Worm (Caenorhabditis elegans) whole organism, L4 larva: ENCODE results near the gene wht-3.

Experiments
- F26F4.8 ChIP-seq: fragments of 200-800 bp; sonication (Bioruptor generic); conservative IDR thresholded peaks from 2 replicates; pipeline ENCODE4 v1.3.6; 2022; ENCODE audit warnings: missing genetic modification characterization, missing compliant biosample characterization
- F49E8.2 ChIP-seq: sonication (generic microtip); optimal IDR thresholded peaks from 2 replicates; lab custom pipeline; 2016; ENCODE audit warnings: missing compliant biosample characterization, mild to moderate bottlenecking, missing genetic modification characterization, borderline replicate concordance
- R02D3.7 ChIP-seq: fragments of 150-350 bp; sonication (generic microtip); optimal IDR thresholded peaks from 3 replicates; lab custom pipeline; 2014; ENCODE audit warnings: missing biosample characterization, missing genetic modification characterization
- Y105C5A.15 ChIP-seq: fragments of 200-800 bp; sonication (Bioruptor generic); IDR thresholded peaks from 2 replicates; pipeline ENCODE4 v1.3.6; 2022; ENCODE audit warnings: missing genetic modification characterization, missing compliant biosample characterization
- Y48G9A.11 ChIP-seq: fragments of 200-800 bp; sonication (Bioruptor generic); IDR thresholded peaks from 2 replicates; pipeline ENCODE4 v1.3.6; 2022; ENCODE audit warnings: missing genetic modification reagents, missing genetic modification characterization, missing compliant biosample characterization
- Y5F2A.4 ChIP-seq: fragments of 200-800 bp; sonication (Bioruptor generic); optimal IDR thresholded peaks from 2 replicates; lab custom pipeline; 2018; ENCODE audit warnings: mild to moderate bottlenecking, missing genetic modification characterization, missing compliant biosample characterization
- Y75B8A.6 ChIP-seq: fragments of 200-800 bp; sonication (Bioruptor generic); IDR thresholded peaks from 2 replicates; pipeline ENCODE4 v1.3.6; 2022; ENCODE audit warnings: missing genetic modification reagents, missing genetic modification characterization, missing compliant biosample characterization
- ZK337.2 ChIP-seq: fragments of 200-800 bp; sonication (Bioruptor generic); IDR thresholded peaks from 2 replicates; pipeline ENCODE4 v1.3.6; 2022; ENCODE audit warnings: missing genetic modification reagents, missing genetic modification characterization, missing compliant biosample characterization
- ceh-44 ChIP-seq: fragments of 200-800 bp; sonication (Bioruptor generic); IDR thresholded peaks from 2 replicates; pipeline ENCODE4 v1.3.6; 2022; ENCODE audit warnings: missing genetic modification reagents, missing genetic modification characterization, missing compliant biosample characterization
- daf-12 ChIP-seq: fragments of 150-350 bp; optimal IDR thresholded peaks from 2 replicates; lab custom pipeline; 2014; ENCODE audit warnings: missing biosample characterization, missing genetic modification reagents, missing genetic modification characterization
- daf-19 ChIP-seq: fragments of 200-800 bp; sonication (Bioruptor generic); conservative IDR thresholded peaks from 2 replicates; pipeline ENCODE4 v1.3.6; 2022; ENCODE audit warnings: missing genetic modification characterization, missing compliant biosample characterization
- dmd-6 ChIP-seq: fragments of 200-800 bp; sonication (Bioruptor generic); IDR thresholded peaks from 2 replicates; pipeline ENCODE4 v1.3.6; 2022; ENCODE audit warnings: missing genetic modification reagents, missing genetic modification characterization, missing compliant biosample characterization
- hlh-11 ChIP-seq: fragments of 200-800 bp; sonication (Bioruptor generic); optimal IDR thresholded peaks from 2 replicates; lab custom pipeline; 2018; ENCODE audit warnings: mild to moderate bottlenecking, missing genetic modification characterization, missing compliant biosample characterization
- hmg-1.1 ChIP-seq: fragments of 200-800 bp; sonication (Bioruptor generic); IDR thresholded peaks from 2 replicates; pipeline ENCODE4 v1.3.6; 2022; ENCODE audit warnings: missing genetic modification reagents, missing genetic modification characterization, missing compliant biosample characterization
- lim-7 ChIP-seq: fragments of 200-800 bp; sonication (Bioruptor generic); IDR thresholded peaks from 2 replicates; pipeline ENCODE4 v1.3.6; 2022; ENCODE audit warnings: missing genetic modification characterization, missing compliant biosample characterization
- lin-13 ChIP-seq: fragments of 150-350 bp; optimal IDR thresholded peaks from 2 replicates; lab custom pipeline; 2014; ENCODE audit warnings: missing biosample characterization, missing genetic modification reagents, missing genetic modification characterization
- lin-29 ChIP-seq: fragments of 200-800 bp; sonication (Bioruptor generic); IDR thresholded peaks from 2 replicates; pipeline ENCODE4 v1.3.6; 2022; ENCODE audit warnings: missing genetic modification reagents, missing genetic modification characterization, missing compliant biosample characterization
- lin-38 ChIP-seq: fragments of 200-800 bp; sonication (Bioruptor generic); IDR thresholded peaks from 2 replicates; pipeline ENCODE4 v1.3.6; 2022; ENCODE audit warnings: missing genetic modification reagents, missing genetic modification characterization, missing compliant biosample characterization
- mdl-1 ChIP-seq, 2 experiments: fragments of 150-350 bp in 1 of 2; sonication (generic microtip) in 1 of 2; optimal IDR thresholded peaks; 2 replicates each; lab custom pipeline; 2014 to 2017; ENCODE audit warnings: missing biosample characterization in 2 of 2, missing genetic modification characterization in 2 of 2
- mep-1 ChIP-seq: fragments of 150-350 bp; sonication (generic microtip); optimal IDR thresholded peaks from 3 replicates; lab custom pipeline; 2014; ENCODE audit warnings: missing biosample characterization, missing genetic modification characterization
- mxl-2 ChIP-seq: fragments of 200-800 bp; sonication (Bioruptor generic); conservative IDR thresholded peaks from 2 replicates; pipeline ENCODE4 v1.3.6; 2022; ENCODE audit warnings: missing genetic modification reagents, missing genetic modification characterization, missing compliant biosample characterization
- mxl-3 ChIP-seq: fragments of 200-800 bp; sonication (Bioruptor generic); optimal IDR thresholded peaks from 2 replicates; lab custom pipeline; 2018; ENCODE audit warnings: mild to moderate bottlenecking, missing genetic modification characterization, missing compliant biosample characterization
- nhr-25 ChIP-seq: sonication (generic microtip); optimal IDR thresholded peaks from 2 replicates; lab custom pipeline; 2017; ENCODE audit warnings: missing genetic modification characterization, mild to moderate bottlenecking, missing compliant biosample characterization, antibody characterized with exemption, moderate library complexity, borderline replicate concordance; ENCODE audit not compliant: insufficient read depth
- nhr-28 ChIP-seq: fragments of 150-350 bp; optimal IDR thresholded peaks from 2 replicates; lab custom pipeline; 2014; ENCODE audit warnings: missing biosample characterization, missing genetic modification characterization
- nhr-41 ChIP-seq: fragments of 200-800 bp; sonication (Bioruptor generic); IDR thresholded peaks from 2 replicates; pipeline ENCODE4 v1.3.6; 2022; ENCODE audit warnings: missing genetic modification reagents, missing genetic modification characterization, missing compliant biosample characterization
- nhr-48 ChIP-seq: sonication (generic microtip); optimal IDR thresholded peaks from 2 replicates; lab custom pipeline; 2016; ENCODE audit warnings: mild to moderate bottlenecking, missing genetic modification characterization, missing compliant biosample characterization
- nhr-6 ChIP-seq: fragments of 150-350 bp; optimal IDR thresholded peaks from 2 replicates; lab custom pipeline; 2014; ENCODE audit warnings: missing biosample characterization, missing genetic modification characterization
- nhr-76 ChIP-seq: fragments of 150-350 bp; optimal IDR thresholded peaks from 2 replicates; lab custom pipeline; 2014; ENCODE audit warnings: missing biosample characterization, missing genetic modification characterization
- pha-4 ChIP-seq, 2 experiments: fragments of 150-350 bp in 1 of 2; fragments of 200-800 bp in 1 of 2; sonication (Bioruptor generic) in 1 of 2; IDR thresholded peaks in 1 of 2; optimal IDR thresholded peaks in 1 of 2; 2 replicates each; pipeline versions ENCODE4 v1.3.6 to Lab custom; 2014 to 2022; ENCODE audit warnings: missing genetic modification characterization in 2 of 2, missing genetic modification reagents in 2 of 2, missing biosample characterization in 1 of 2, missing compliant biosample characterization in 1 of 2
- pqm-1 ChIP-seq: sonication (generic microtip); optimal IDR thresholded peaks from 2 replicates; lab custom pipeline; 2017; ENCODE audit warnings: missing biosample characterization, missing genetic modification characterization
- rbr-2 ChIP-seq: sonication (generic microtip); optimal IDR thresholded peaks from 2 replicates; lab custom pipeline; 2016; ENCODE audit warnings: missing genotype, missing genetic modification characterization, missing compliant biosample characterization
- set-16 ChIP-seq: fragments of 200-800 bp; sonication (Bioruptor generic); IDR thresholded peaks from 2 replicates; pipeline ENCODE4 v1.3.6; 2022; ENCODE audit warnings: missing genetic modification reagents, missing genetic modification characterization, missing compliant biosample characterization
- skn-1 ChIP-seq: fragments of 150-350 bp; optimal IDR thresholded peaks from 2 replicates; lab custom pipeline; 2014; ENCODE audit warnings: missing biosample characterization, missing genetic modification characterization
- snpc-1.2 ChIP-seq: fragments of 200-800 bp; sonication (Bioruptor generic); IDR thresholded peaks from 2 replicates; pipeline ENCODE4 v1.3.6; 2022; ENCODE audit warnings: missing genetic modification reagents, missing genetic modification characterization, missing compliant biosample characterization
- tag-97 ChIP-seq: fragments of 200-800 bp; sonication (Bioruptor generic); IDR thresholded peaks from 2 replicates; pipeline ENCODE4 v1.3.6; 2022; ENCODE audit warnings: missing genetic modification characterization, missing compliant biosample characterization
- unc-130 ChIP-seq: sonication (generic microtip); optimal IDR thresholded peaks from 2 replicates; lab custom pipeline; 2016; ENCODE audit warnings: missing genetic modification reagents, missing genetic modification characterization, missing compliant biosample characterization
- unc-62 ChIP-seq, 3 experiments: fragments of 150-350 bp in 1 of 3; sonication (generic microtip); optimal IDR thresholded peaks in 2 of 3; peaks in 1 of 3; 1 replicate in 1 of 3; 2 replicates in 2 of 3; lab custom pipeline; 2014 to 2017; ENCODE audit warnings: missing biosample characterization in 3 of 3, missing genetic modification characterization in 3 of 3, missing genetic modification reagents in 3 of 3, missing genotype in 1 of 3
- zag-1 ChIP-seq: fragments of 150-350 bp; optimal IDR thresholded peaks from 2 replicates; lab custom pipeline; 2014; ENCODE audit warnings: missing biosample characterization, missing genetic modification characterization
- zfp-3 ChIP-seq: fragments of 200-800 bp; sonication (Bioruptor generic); conservative IDR thresholded peaks from 2 replicates; pipeline ENCODE4 v1.3.6; 2022; ENCODE audit warnings: missing genetic modification reagents, missing genetic modification characterization, missing compliant biosample characterization
- ztf-7 ChIP-seq: fragments of 150-350 bp; optimal IDR thresholded peaks from 2 replicates; lab custom pipeline; 2014; ENCODE audit warnings: missing biosample characterization, missing genetic modification characterization

wht-3 gene

ce11 chrIII:4191091-4191638, 39.8 kb upstream of the wht-3 start, which contains the start of gene dnj-16 (continued):
- TF ChIP-seq lim-7: no peak
- TF ChIP-seq F49E8.2 (tag; lab: Kevin White, UChicago): no peak
- TF ChIP-seq nhr-25 (tag; lab: Kevin White, UChicago): no peak
- TF ChIP-seq F26F4.8 (GFP tag; lab: Robert Waterston, UW): no peak
- no peak for TF ChIP-seq dmd-6 (GFP tag; lab: Robert Waterston, UW)
- peak; percentile 10 for TF ChIP-seq lin-13 (GFP tag; lab: Kevin White, UChicago)
- TF ChIP-seq nhr-28 (tag; lab: Kevin White, UChicago): peak; percentile 34
- no peak for TF ChIP-seq daf-19 (GFP tag; lab: Robert Waterston, UW)
- no peak for TF ChIP-seq nhr-41 (GFP tag; lab: Robert Waterston, UW)
- no peak for TF ChIP-seq snpc-1.2 (GFP tag; lab: Robert Waterston, UW)
- TF ChIP-seq nhr-48: no peak
- TF ChIP-seq hmg-1.1 (GFP tag; lab: Robert Waterston, UW): no peak
- peak; percentile 36 for TF ChIP-seq pqm-1 (tag; lab: Kevin White, UChicago)
- TF ChIP-seq daf-12 (tag; lab: Kevin White, UChicago): no peak
- TF ChIP-seq ceh-44 (GFP tag; lab: Robert Waterston, UW): no peak
- no peak for TF ChIP-seq rbr-2 (tag; lab: Kevin White, UChicago)
- TF ChIP-seq lin-29 (GFP tag; lab: Robert Waterston, UW): no peak
- no peak for TF ChIP-seq skn-1 (tag; lab: Kevin White, UChicago)
- TF ChIP-seq pha-4 (GFP tag; IDR thresholded peaks at IDR 0.05; lab: Robert Waterston, UW): no peak
- TF ChIP-seq pha-4 (tag; optimal IDR thresholded peaks at IDR 0.05; lab: Kevin White, UChicago): peak; percentile 49
- TF ChIP-seq Y105C5A.15: no peak
- TF ChIP-seq Y48G9A.11 (GFP tag; lab: Robert Waterston, UW): no peak
- TF ChIP-seq unc-130: no peak
- TF ChIP-seq zag-1 (tag; lab: Kevin White, UChicago): no peak
- no peak for TF ChIP-seq mxl-2 (GFP tag; lab: Robert Waterston, UW)
- TF ChIP-seq nhr-6 (tag; lab: Kevin White, UChicago): peak; percentile 79
- TF ChIP-seq tag-97 (GFP tag; lab: Robert Waterston, UW): no peak
- peak; percentile 49 for TF ChIP-seq mep-1
- no peak for TF ChIP-seq Y75B8A.6 (GFP tag; lab: Robert Waterston, UW)
- TF ChIP-seq R02D3.7 (tag; lab: Kevin White, UChicago): no peak
- peak in 1 of 2 experiments; percentile 2 for TF ChIP-seq mdl-1 (tag; optimal IDR thresholded peaks at IDR 0.05; lab: Kevin White, UChicago)
- TF ChIP-seq hlh-11 (tag; lab: Kevin White, UChicago): peak; percentile 34
- no peak for TF ChIP-seq mxl-3 (GFP tag; lab: Kevin White, UChicago)

- TF ChIP-seq set-16 (GFP tag; lab: Robert Waterston, UW) (no peak), ztf-7 (no peak), pha-4 (GFP tag; IDR thresholded peaks at IDR 0.05; lab: Robert Waterston, UW) (no peak), pha-4 (tag; optimal IDR thresholded peaks at IDR 0.05; lab: Kevin White, UChicago) (no peak), zfp-3 (no peak), lin-38 (no peak), nhr-76 (tag; lab: Kevin White, UChicago) (no peak), ZK337.2 (no peak), Y5F2A.4 (GFP tag; lab: Kevin White, UChicago) (no peak), unc-62 (GFP tag; optimal IDR thresholded peaks at IDR 0.05 in 1 of 2; lab: Kevin White, UChicago) (no peak), unc-62 (tag; optimal IDR thresholded peaks at IDR 0.05; lab: Kevin White, UChicago) (no peak)
Measured at ce11 chrIII:4190241-4190640, 38.8 kb upstream of the wht-3 start, which contains the start of gene spp-28. spp-28 (minus strand) TSS chrIII:4190341.
